Worm (Caenorhabditis elegans) whole organism, mixed stage, embryonic: ENCODE measurements around the gene prp-40.

Experiments
- blmp-1 ChIP-seq: fragments of 150-350 bp; optimal IDR thresholded peaks from 2 replicates; lab custom pipeline; 2014; ENCODE audit warnings: missing biosample characterization, missing genetic modification characterization
- ceh-39 ChIP-seq: fragments of 150-350 bp; optimal IDR thresholded peaks from 2 replicates; lab custom pipeline; 2014; ENCODE audit warnings: missing biosample characterization, missing genetic modification characterization
- ceh-43 ChIP-seq: fragments of 200-800 bp; sonication (Bioruptor generic); optimal IDR thresholded peaks from 2 replicates; lab custom pipeline; 2018; ENCODE audit warnings: mild to moderate bottlenecking, missing genetic modification characterization, moderate library complexity, missing compliant biosample characterization
- cnd-1 ChIP-seq: fragments of 200-800 bp; sonication (Bioruptor generic); optimal IDR thresholded peaks from 2 replicates; lab custom pipeline; 2018; ENCODE audit warnings: mild to moderate bottlenecking, missing genetic modification characterization, missing compliant biosample characterization
- drap-1 ChIP-seq: fragments of 200-800 bp; sonication (Bioruptor generic); optimal IDR thresholded peaks from 3 replicates; lab custom pipeline; 2018; ENCODE audit warnings: mild to moderate bottlenecking, missing genetic modification characterization, missing compliant biosample characterization
- elt-1 ChIP-seq: sonication (generic microtip); optimal IDR thresholded peaks from 2 replicates; lab custom pipeline; 2017; ENCODE audit warnings: missing genetic modification characterization, mild to moderate bottlenecking, missing compliant biosample characterization, antibody characterized with exemption, moderate library complexity, borderline replicate concordance; ENCODE audit not compliant: insufficient read depth
- elt-3 ChIP-seq: fragments of 150-350 bp; optimal IDR thresholded peaks from 2 replicates; lab custom pipeline; 2014; ENCODE audit warnings: missing biosample characterization, missing genetic modification characterization
- flh-1 ChIP-seq: fragments of 200-800 bp; sonication (Bioruptor generic); optimal IDR thresholded peaks from 2 replicates; lab custom pipeline; 2018; ENCODE audit warnings: mild to moderate bottlenecking, missing genetic modification characterization, moderate library complexity, missing compliant biosample characterization
- ham-2 ChIP-seq: fragments of 200-800 bp; sonication (Bioruptor generic); optimal IDR thresholded peaks from 2 replicates; lab custom pipeline; 2018; ENCODE audit warnings: mild to moderate bottlenecking, missing genetic modification characterization, missing compliant biosample characterization
- hlh-1 ChIP-seq: fragments of 150-350 bp; optimal IDR thresholded peaks from 2 replicates; lab custom pipeline; 2014; ENCODE audit warnings: missing biosample characterization, missing genetic modification reagents, missing genetic modification characterization
- lin-13 ChIP-seq: fragments of 150-350 bp; optimal IDR thresholded peaks from 2 replicates; lab custom pipeline; 2014; ENCODE audit warnings: missing biosample characterization, missing genetic modification characterization
- lin-32 ChIP-seq: fragments of 200-800 bp; sonication (Bioruptor generic); optimal IDR thresholded peaks from 2 replicates; lab custom pipeline; 2018; ENCODE audit warnings: mild to moderate bottlenecking, missing genetic modification characterization, missing compliant biosample characterization
- lsy-2 ChIP-seq: fragments of 150-350 bp; optimal IDR thresholded peaks from 2 replicates; lab custom pipeline; 2014; ENCODE audit warnings: missing biosample characterization, missing genetic modification characterization
- mab-5 ChIP-seq: fragments of 150-350 bp; optimal IDR thresholded peaks from 2 replicates; lab custom pipeline; 2014; ENCODE audit warnings: missing biosample characterization, missing genetic modification characterization
- mep-1 ChIP-seq: fragments of 150-350 bp; optimal IDR thresholded peaks from 2 replicates; lab custom pipeline; 2017; ENCODE audit warnings: missing biosample characterization, missing genetic modification reagents, missing genetic modification characterization, inconsistent platforms
- mls-2 ChIP-seq: sonication (generic microtip); optimal IDR thresholded peaks from 2 replicates; lab custom pipeline; 2016; ENCODE audit warnings: mild to moderate bottlenecking, missing genetic modification characterization, moderate library complexity, missing compliant biosample characterization
- nhr-12 ChIP-seq: fragments of 150-350 bp; optimal IDR thresholded peaks from 2 replicates; lab custom pipeline; 2014; ENCODE audit warnings: missing biosample characterization, missing genetic modification characterization
- nhr-2 ChIP-seq: fragments of 150-350 bp; optimal IDR thresholded peaks from 2 replicates; lab custom pipeline; 2014; ENCODE audit warnings: missing biosample characterization, missing genetic modification characterization
- nhr-237 ChIP-seq: fragments of 150-350 bp; optimal IDR thresholded peaks from 2 replicates; lab custom pipeline; 2014; ENCODE audit warnings: missing biosample characterization, missing genetic modification characterization
- nhr-28 ChIP-seq: fragments of 150-350 bp; optimal IDR thresholded peaks from 2 replicates; lab custom pipeline; 2014; ENCODE audit warnings: missing biosample characterization, missing genetic modification characterization
- nhr-76 ChIP-seq: sonication (generic microtip); optimal IDR thresholded peaks from 2 replicates; lab custom pipeline; 2017; ENCODE audit warnings: missing biosample characterization, missing genetic modification characterization
- pha-4 ChIP-seq: fragments of 150-350 bp; optimal IDR thresholded peaks from 2 replicates; lab custom pipeline; 2018; ENCODE audit warnings: missing biosample characterization, missing genetic modification reagents, missing genetic modification characterization
- sem-2 ChIP-seq: fragments of 200-800 bp; sonication (Bioruptor generic); optimal IDR thresholded peaks from 2 replicates; lab custom pipeline; 2018; ENCODE audit warnings: mild to moderate bottlenecking, missing genetic modification characterization, missing compliant biosample characterization
- sptf-1 ChIP-seq: sonication (generic microtip); optimal IDR thresholded peaks from 2 replicates; lab custom pipeline; 2017; ENCODE audit warnings: mild to moderate bottlenecking, missing genetic modification characterization, moderate library complexity, missing compliant biosample characterization
- tbx-8 ChIP-seq: fragments of 200-800 bp; sonication (Bioruptor generic); optimal IDR thresholded peaks from 2 replicates; lab custom pipeline; 2018; ENCODE audit warnings: mild to moderate bottlenecking, missing genetic modification characterization, moderate library complexity, missing compliant biosample characterization
- unc-120 ChIP-seq: sonication (generic microtip); optimal IDR thresholded peaks from 2 replicates; lab custom pipeline; 2017; ENCODE audit warnings: missing genetic modification characterization, missing compliant biosample characterization; ENCODE audit not compliant: poor library complexity, severe bottlenecking
- unc-39 ChIP-seq: fragments of 150-350 bp; optimal IDR thresholded peaks from 2 replicates; lab custom pipeline; 2014; ENCODE audit warnings: missing biosample characterization, missing genetic modification characterization
- zip-8 ChIP-seq: fragments of 150-350 bp; optimal IDR thresholded peaks from 2 replicates; lab custom pipeline; 2014; ENCODE audit warnings: missing biosample characterization, missing genetic modification characterization
- ztf-11 ChIP-seq: fragments of 150-350 bp; optimal IDR thresholded peaks from 2 replicates; lab custom pipeline; 2014; ENCODE audit warnings: missing biosample characterization, missing genetic modification characterization

The prp-40 gene

ce11 chrIII:9559381-9559881, 37.6 kb downstream of the prp-40 start, which contains the start of gene C48B4.7:
Gene C48B4.7 (minus strand): TSS chrIII:9559431.
- TF ChIP-seq ztf-11 (tag; lab: Kevin White, UChicago) (no peak), sptf-1 (tag; lab: Kevin White, UChicago) (no peak), nhr-76 (tag; lab: Kevin White, UChicago) (no peak)

DNA sequence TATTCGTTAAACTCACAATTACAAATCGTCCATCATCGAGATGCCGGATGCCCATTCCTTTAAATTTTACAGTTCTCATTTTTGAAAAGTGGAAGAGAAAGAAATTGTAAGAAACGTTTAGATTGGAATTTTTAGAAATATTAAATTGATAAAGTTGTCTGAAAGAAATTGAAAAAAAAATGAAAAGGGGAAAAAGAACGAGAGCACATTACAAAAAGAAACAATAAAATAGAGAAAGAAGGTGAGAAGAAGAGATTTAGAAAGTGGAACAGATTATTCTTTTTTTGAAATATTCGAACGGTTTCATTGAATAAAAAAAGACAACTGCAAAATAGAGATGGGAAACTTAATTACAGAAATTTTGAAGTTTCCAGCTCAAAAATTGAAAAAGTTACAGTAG, 39.3 kb downstream of the prp-40 start, which contains the start of gene C48B4.8:
Gene C48B4.8, minus strand, starts transcription at position 101 of the 400 bp plus-strand sequence.
- TF ChIP-seq lsy-2 (tag; lab: Kevin White, UChicago) (no peak), mls-2 (tag; lab: Kevin White, UChicago) (no peak), mep-1 (tag; lab: Kevin White, UChicago) (no peak), elt-1 (tag; lab: Kevin White, UChicago) (no peak), ceh-39 (tag; lab: Kevin White, UChicago) (no peak), ham-2 (GFP tag; lab: Kevin White, UChicago) (no peak), nhr-237 (tag; lab: Kevin White, UChicago) (no peak), drap-1 (GFP tag; lab: Kevin White, UChicago) (no peak), sptf-1 (tag; lab: Kevin White, UChicago) (no peak), cnd-1 (tag; lab: Kevin White, UChicago) (no peak), nhr-2 (no peak), sem-2 (GFP tag; lab: Kevin White, UChicago) (no peak), lin-32 (no peak), hlh-1 (no peak), flh-1 (GFP tag; lab: Kevin White, UChicago) (no peak), mab-5 (tag; lab: Kevin White, UChicago) (no peak), unc-39 (tag; lab: Kevin White, UChicago) (no peak), zip-8 (tag; lab: Kevin White, UChicago) (no peak), ceh-43 (GFP tag; lab: Kevin White, UChicago) (no peak)

DNA sequence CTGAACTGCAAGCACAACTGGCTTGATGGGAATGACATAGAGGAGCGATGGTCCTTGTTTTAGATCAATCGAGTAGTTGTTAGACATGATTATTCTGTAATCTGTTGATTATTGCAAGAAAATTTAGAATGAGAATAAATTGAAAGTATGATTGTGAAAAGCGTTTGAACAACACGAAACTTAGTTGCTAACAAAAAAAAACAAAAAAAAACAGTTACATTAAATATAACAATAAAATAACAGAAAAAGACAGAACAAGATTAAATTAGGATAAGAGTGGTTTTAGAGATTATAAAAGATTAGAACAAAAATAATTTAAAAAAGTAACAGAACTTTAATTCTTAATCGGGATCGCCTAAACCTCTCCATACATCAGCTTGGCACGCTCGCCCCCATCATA, 41.4 kb downstream of the prp-40 start, which contains the start of gene C48B4.9:
Gene C48B4.9, minus strand, starts transcription at position 101 of the 400 bp plus-strand sequence.
- no peak for TF ChIP-seq ceh-43 (GFP tag; lab: Kevin White, UChicago)

- no peak for TF ChIP-seq elt-3 (tag; lab: Kevin White, UChicago)
- no peak for TF ChIP-seq lsy-2 (tag; lab: Kevin White, UChicago)
- no peak for TF ChIP-seq tbx-8 (GFP tag; lab: Kevin White, UChicago)
- no peak for TF ChIP-seq mab-5 (tag; lab: Kevin White, UChicago)
- no peak for TF ChIP-seq mls-2 (tag; lab: Kevin White, UChicago)
- TF ChIP-seq nhr-12 (tag; lab: Kevin White, UChicago) = no peak
- no peak for TF ChIP-seq unc-120 (tag; lab: Kevin White, UChicago)
- no peak for TF ChIP-seq nhr-28 (tag; lab: Kevin White, UChicago)
- TF ChIP-seq sptf-1 (tag; lab: Kevin White, UChicago) = no peak
- TF ChIP-seq ham-2 (GFP tag; lab: Kevin White, UChicago) = no peak
- TF ChIP-seq zip-8 (tag; lab: Kevin White, UChicago) = no peak
- TF ChIP-seq blmp-1 = no peak
- TF ChIP-seq ztf-11 (tag; lab: Kevin White, UChicago) = no peak
- no peak for TF ChIP-seq drap-1 (GFP tag; lab: Kevin White, UChicago)
- TF ChIP-seq elt-1 (tag; lab: Kevin White, UChicago) = no peak
- no peak for TF ChIP-seq pha-4 (tag; lab: Kevin White, UChicago)
- no peak for TF ChIP-seq lin-13 (tag; lab: Kevin White, UChicago)
Measured at ce11 chrIII:9564410-9564809, 42.5 kb downstream of the prp-40 start, which contains the start of gene C48B4.10. Gene C48B4.10 (minus strand): TSS chrIII:9564510.

DNA sequence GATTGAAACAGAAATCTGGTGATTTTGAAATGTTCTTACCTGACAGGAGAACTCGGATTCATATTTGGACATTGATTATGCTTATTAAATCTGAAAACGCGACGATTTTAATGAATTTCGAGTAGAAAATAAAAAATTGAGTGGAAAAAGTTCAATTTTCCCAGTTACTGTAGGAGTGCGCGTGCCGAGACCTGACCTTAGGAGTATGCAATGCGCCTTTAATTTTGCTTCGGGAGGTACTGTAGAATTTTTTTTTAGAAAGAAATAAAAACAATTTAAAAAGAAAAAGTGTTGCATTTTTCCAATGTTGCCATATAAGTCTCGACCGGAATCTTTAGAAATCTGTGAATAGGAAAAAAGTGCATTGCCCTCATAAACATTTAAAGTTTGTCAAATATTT, 44.1 kb downstream of the prp-40 start, which contains the start of gene C48B4.11:
Gene C48B4.11, minus strand, starts transcription at position 143 of the 400 bp plus-strand sequence.
- no peak for TF ChIP-seq elt-3 (tag; lab: Kevin White, UChicago)
- TF ChIP-seq blmp-1 = no peak
- no peak for TF ChIP-seq lsy-2 (tag; lab: Kevin White, UChicago)
- TF ChIP-seq, all 35 proteins: peak for 0
